Fruit fly (Drosophila melanogaster) whole organism, wandering third instar larva: ENCODE data around the gene CG8671.

Source experiments
- CG9705 ChIP-seq: fragments of 200-800 bp; sonication (Bioruptor generic); optimal IDR thresholded peaks from 2 replicates; lab custom pipeline; 2018; ENCODE audit warnings: missing biosample characterization, mild to moderate bottlenecking, missing genetic modification characterization
- CrebA ChIP-seq: fragments of 200-800 bp; sonication (Bioruptor generic); optimal IDR thresholded peaks from 2 replicates; lab custom pipeline; 2016; ENCODE audit warnings: missing biosample characterization, mild to moderate bottlenecking, missing genetic modification characterization, borderline replicate concordance
- Dfd ChIP-seq: fragments of >200 bp; optimal IDR thresholded peaks from 2 replicates; lab custom pipeline; 2017; ENCODE audit warnings: missing biosample characterization, missing genetic modification characterization
- GATAd ChIP-seq: sonication (Bioruptor generic); optimal IDR thresholded peaks from 2 replicates; lab custom pipeline; 2016; ENCODE audit warnings: missing biosample characterization, missing genetic modification characterization
- HLH106 ChIP-seq: fragments of 200-800 bp; optimal IDR thresholded peaks from 3 replicates; lab custom pipeline; 2019; ENCODE audit warnings: missing biosample characterization, mild to moderate bottlenecking, missing genetic modification characterization, moderate library complexity
- Hr83 ChIP-seq: fragments of 200-300 bp; sonication (Bioruptor generic); optimal IDR thresholded peaks from 2 replicates; lab custom pipeline; 2016; ENCODE audit warnings: missing biosample characterization, mild to moderate bottlenecking, missing genetic modification characterization, moderate library complexity; ENCODE audit not compliant: poor library complexity, severe bottlenecking
- Jra ChIP-seq: sonication (Bioruptor generic); optimal IDR thresholded peaks from 2 replicates; lab custom pipeline; 2016; ENCODE audit warnings: missing biosample characterization, missing genetic modification characterization
- Myc ChIP-seq: fragments of >200 bp; optimal IDR thresholded peaks from 2 replicates; lab custom pipeline; 2017
- N ChIP-seq: fragments of >200 bp; optimal IDR thresholded peaks from 2 replicates; lab custom pipeline; 2018; ENCODE audit warnings: missing biosample characterization, missing external identifiers, missing genetic modification characterization
- OdsH ChIP-seq: fragments of 200-800 bp; sonication (Bioruptor generic); optimal IDR thresholded peaks from 2 replicates; lab custom pipeline; 2016; ENCODE audit warnings: missing biosample characterization, mild to moderate bottlenecking, missing genetic modification characterization
- Vsx2 ChIP-seq: fragments of 200-300, 225-300 bp; sonication (Bioruptor generic); optimal IDR thresholded peaks from 2 replicates; lab custom pipeline; 2018; ENCODE audit warnings: missing biosample characterization, missing genetic modification characterization; ENCODE audit not compliant: partially characterized antibody
- br ChIP-seq: fragments of 200-800 bp; sonication (Bioruptor generic); optimal IDR thresholded peaks from 2 replicates; lab custom pipeline; 2016; ENCODE audit warnings: missing biosample characterization, missing genetic modification characterization
- brk ChIP-seq: fragments of 200-800 bp; sonication (Bioruptor generic); optimal IDR thresholded peaks from 2 replicates; lab custom pipeline; 2016; ENCODE audit warnings: missing biosample characterization, mild to moderate bottlenecking, missing genetic modification characterization
- dl ChIP-seq, 2 experiments: fragments of 175-275, 200-275 bp in 1 of 2; fragments of 200-275 bp in 1 of 2; sonication (Bioruptor generic); optimal IDR thresholded peaks; lab custom pipeline; 2018; ENCODE audit warnings: mild to moderate bottlenecking in 2 of 2, missing biosample characterization in 2 of 2, missing genetic modification characterization in 2 of 2, moderate library complexity in 2 of 2; ENCODE audit not compliant: partially characterized antibody in 2 of 2, insufficient read depth in 1 of 2
- dsf ChIP-seq: sonication (Bioruptor generic); optimal IDR thresholded peaks from 2 replicates; lab custom pipeline; 2016; ENCODE audit warnings: missing biosample characterization, missing genetic modification characterization, borderline replicate concordance
- ey ChIP-seq: fragments of 200-800 bp; sonication (Bioruptor generic); optimal IDR thresholded peaks from 2 replicates; lab custom pipeline; 2016; ENCODE audit warnings: missing biosample characterization, missing genetic modification characterization
- fru ChIP-seq: fragments of 200-800 bp; sonication (Bioruptor generic); optimal IDR thresholded peaks from 3 replicates; lab custom pipeline; 2016; ENCODE audit warnings: missing biosample characterization, mild to moderate bottlenecking, missing genetic modification characterization
- jim ChIP-seq: fragments of 175-275, 200-325 bp; sonication (Bioruptor generic); optimal IDR thresholded peaks from 2 replicates; lab custom pipeline; 2016; ENCODE audit warnings: missing biosample characterization, mild to moderate bottlenecking, missing genetic modification characterization
- lola ChIP-seq: fragments of >200 bp; optimal IDR thresholded peaks from 2 replicates; lab custom pipeline; 2017; ENCODE audit warnings: missing biosample characterization, missing genetic modification characterization
- pan ChIP-seq: fragments of >200 bp; optimal IDR thresholded peaks from 2 replicates; lab custom pipeline; 2017
- psq ChIP-seq: fragments of 200-800 bp; sonication (Bioruptor generic); optimal IDR thresholded peaks from 3 replicates; lab custom pipeline; 2017; ENCODE audit warnings: missing biosample characterization, mild to moderate bottlenecking, missing genetic modification characterization, moderate library complexity
- rgr ChIP-seq: fragments of 200-800 bp; sonication (Bioruptor generic); optimal IDR thresholded peaks from 3 replicates; lab custom pipeline; 2016; ENCODE audit warnings: missing biosample characterization, mild to moderate bottlenecking, missing genetic modification characterization
- sage ChIP-seq: fragments of 200-800 bp; sonication (Bioruptor generic); optimal IDR thresholded peaks from 2 replicates; lab custom pipeline; 2016; ENCODE audit warnings: missing biosample characterization, mild to moderate bottlenecking, missing genetic modification characterization
- sv ChIP-seq: fragments of 200-800 bp; sonication (Bioruptor generic); optimal IDR thresholded peaks from 3 replicates; lab custom pipeline; 2016; ENCODE audit warnings: missing biosample characterization, missing genetic modification characterization
- usp ChIP-seq: fragments of >200 bp; optimal IDR thresholded peaks from 2 replicates; lab custom pipeline; 2017; ENCODE audit warnings: missing biosample characterization, missing genetic modification characterization
- woc ChIP-seq: sonication (Bioruptor generic); optimal IDR thresholded peaks from 2 replicates; lab custom pipeline; 2016; ENCODE audit warnings: missing biosample characterization, mild to moderate bottlenecking, missing genetic modification characterization

CG8671 gene

dm6 chr2L:21316716-21317115, 54.0 kb downstream of the CG8671 start:
- TF ChIP-seq CG9705 (no peak), lola (GFP tag; lab: Kevin White, UChicago) (no peak), usp (GFP tag; lab: Kevin White, UChicago) (no peak), N (no peak), HLH106 (tag; lab: Kevin White, UChicago) (no peak), GATAd (GFP tag; lab: Kevin White, UChicago) (no peak), jim (GFP tag; lab: Kevin White, UChicago) (no peak)
- TF ChIP-seq, all 38 proteins: peak for 0

DNA sequence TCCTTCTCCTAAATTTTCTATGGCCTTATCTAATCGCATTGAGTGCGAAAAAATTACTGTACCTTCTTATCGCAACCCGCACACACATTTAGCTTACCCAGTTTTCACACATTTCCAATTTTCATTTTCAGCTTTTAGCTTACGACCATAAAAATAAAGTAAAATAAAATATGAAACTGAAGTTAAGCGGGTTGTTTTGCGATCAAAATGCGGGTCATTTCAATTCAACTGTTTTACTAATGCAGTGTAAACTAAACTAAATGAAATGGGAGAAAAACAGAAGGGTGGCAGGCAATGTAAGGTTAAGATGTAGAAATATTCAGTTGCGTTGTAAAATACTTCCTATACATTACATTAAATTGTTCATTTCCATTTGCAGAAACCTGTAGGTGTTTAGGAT, 59.4 kb downstream of the CG8671 start:
- TF ChIP-seq woc (GFP tag; lab: Kevin White, UChicago) (no peak), pan (lab: Kevin White, UChicago) (no peak), sv (GFP tag; lab: Kevin White, UChicago) (no peak), Dfd (GFP tag; lab: Kevin White, UChicago) (no peak), Jra (GFP tag; lab: Kevin White, UChicago) (no peak), Vsx2 (GFP tag; lab: Kevin White, UChicago) (no peak), dl (GFP tag; optimal IDR thresholded peaks at IDR 0.05; lab: Kevin White, UChicago; ENCODE audit: insufficient read depth in 1 of 2, partially characterized antibody in 2 of 2) (no peak)

- TF ChIP-seq Dfd (GFP tag; lab: Kevin White, UChicago), result no peak
Observed at dm6 chr2L:21324438-21324890, 61.7 kb downstream of the CG8671 start.

DNA sequence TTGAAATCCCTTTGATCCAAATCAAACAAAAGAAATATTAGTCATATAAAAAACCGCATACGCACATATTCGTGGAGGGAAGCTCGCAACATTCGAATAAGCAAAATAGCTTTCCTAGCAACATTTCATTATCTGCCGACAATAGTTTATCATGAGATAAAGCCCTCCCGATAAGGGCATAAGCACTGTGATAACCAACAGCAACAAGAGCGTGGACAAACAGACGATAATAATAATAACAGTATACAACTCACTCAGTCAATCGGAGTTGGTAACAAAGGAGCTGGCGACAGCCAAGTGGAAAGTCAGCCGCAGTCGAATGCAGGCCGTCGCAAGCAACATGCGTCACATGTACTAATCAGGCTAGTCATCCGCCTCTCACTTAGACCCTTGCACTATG, 66.6 kb downstream of the CG8671 start:
- TF ChIP-seq fru (no peak), dsf (GFP tag; lab: Kevin White, UChicago) (no peak)

- TF ChIP-seq N, result no peak
- no peak for TF ChIP-seq usp (GFP tag; lab: Kevin White, UChicago)
- no peak for TF ChIP-seq sv (GFP tag; lab: Kevin White, UChicago)
- TF ChIP-seq ey (GFP tag; lab: Kevin White, UChicago), result no peak
- no peak for TF ChIP-seq Hr83
- no peak for TF ChIP-seq CrebA (GFP tag; lab: Kevin White, UChicago)
- peak; percentile 8 for TF ChIP-seq woc (GFP tag; lab: Kevin White, UChicago)
- TF ChIP-seq Vsx2 (GFP tag; lab: Kevin White, UChicago), result no peak
Observed at dm6 chr2L:21330823-21331222, 68.1 kb downstream of the CG8671 start.

- TF ChIP-seq fru (no peak), dsf (GFP tag; lab: Kevin White, UChicago) (no peak), brk (GFP tag; lab: Kevin White, UChicago) (no peak), pan (lab: Kevin White, UChicago) (no peak), br (GFP tag; lab: Kevin White, UChicago) (no peak), Hr83 (no peak), OdsH (no peak), psq (no peak), GATAd (GFP tag; lab: Kevin White, UChicago) (no peak), HLH106 (tag; lab: Kevin White, UChicago) (no peak), sage (GFP tag; lab: Kevin White, UChicago) (no peak), rgr (GFP tag; lab: Kevin White, UChicago) (no peak), usp (GFP tag; lab: Kevin White, UChicago) (no peak), Vsx2 (GFP tag; lab: Kevin White, UChicago) (no peak), jim (GFP tag; lab: Kevin White, UChicago) (no peak), woc (GFP tag; lab: Kevin White, UChicago) (no peak), Myc (lab: Kevin White, UChicago) (no peak), CG9705 (no peak), ey (GFP tag; lab: Kevin White, UChicago) (no peak)
- TF ChIP-seq, all 38 proteins: peak for 0
Observed at dm6 chr2L:21331502-21331901, 68.7 kb downstream of the CG8671 start, which contains the start of gene dimm. dimm (plus strand) TSS chr2L:21331756.
